Worm (Caenorhabditis elegans) whole organism, early embryonic: ENCODE results near the gene repo-1.

Experiments used
- F13C5.2 ChIP-seq: sonication (generic microtip); optimal IDR thresholded peaks from 2 replicates; lab custom pipeline; 2017; ENCODE audit warnings: mild to moderate bottlenecking, missing genetic modification characterization, inconsistent platforms, missing compliant biosample characterization
- aly-1 ChIP-seq: sonication (generic microtip); optimal IDR thresholded peaks from 2 replicates; lab custom pipeline; 2016; ENCODE audit warnings: missing genetic modification characterization, missing compliant biosample characterization
- ama-1 ChIP-seq: fragments of 150-350 bp; optimal IDR thresholded peaks from 2 replicates; lab custom pipeline; 2014
- ceh-36 ChIP-seq: sonication (generic microtip); optimal IDR thresholded peaks from 2 replicates; lab custom pipeline; 2016; ENCODE audit warnings: missing genetic modification characterization, inconsistent platforms, missing compliant biosample characterization
- ets-7 ChIP-seq: sonication (generic microtip); optimal IDR thresholded peaks from 2 replicates; lab custom pipeline; 2016; ENCODE audit warnings: missing genotype, missing genetic modification characterization, missing compliant biosample characterization
- flt-1 ChIP-seq: fragments of 200-800 bp; sonication (Bioruptor generic); IDR thresholded peaks from 2 replicates; pipeline ENCODE4 v1.3.6; 2022; ENCODE audit warnings: missing genetic modification characterization, missing compliant biosample characterization
- hmbx-1 ChIP-seq: sonication (generic microtip); optimal IDR thresholded peaks from 2 replicates; lab custom pipeline; 2016; ENCODE audit warnings: mild to moderate bottlenecking, missing genetic modification characterization, missing compliant biosample characterization
- hmg-4 ChIP-seq: fragments of 200-800 bp; sonication (Bioruptor generic); optimal IDR thresholded peaks from 2 replicates; lab custom pipeline; 2018; ENCODE audit warnings: mild to moderate bottlenecking, missing genetic modification characterization, missing compliant biosample characterization
- hnd-1 ChIP-seq: sonication (generic microtip); optimal IDR thresholded peaks from 2 replicates; lab custom pipeline; 2016; ENCODE audit warnings: missing genetic modification characterization, missing compliant biosample characterization
- pes-1 ChIP-seq: fragments of 200-800 bp; sonication (Bioruptor generic); IDR thresholded peaks from 2 replicates; pipeline ENCODE4 v1.3.6; 2022; ENCODE audit warnings: missing genetic modification reagents, missing genetic modification characterization, missing compliant biosample characterization
- scrt-1 ChIP-seq: fragments of 200-800 bp; sonication (Bioruptor generic); IDR thresholded peaks from 2 replicates; pipeline ENCODE4 v1.3.6; 2022; ENCODE audit warnings: missing genetic modification characterization, missing compliant biosample characterization
- sea-1 ChIP-seq: fragments of 200-800 bp; sonication (Bioruptor generic); conservative IDR thresholded peaks from 2 replicates; pipeline ENCODE4 v1.3.6; 2022; ENCODE audit warnings: missing genetic modification characterization, missing compliant biosample characterization
- tbx-11 ChIP-seq: fragments of 200-800 bp; sonication (Bioruptor generic); IDR thresholded peaks from 2 replicates; pipeline ENCODE4 v1.3.6; 2022; ENCODE audit warnings: missing genetic modification characterization, missing compliant biosample characterization
- tra-4 ChIP-seq: sonication (generic microtip); optimal IDR thresholded peaks from 2 replicates; lab custom pipeline; 2017; ENCODE audit warnings: missing genetic modification characterization, missing compliant biosample characterization

- TF ChIP-seq ama-1 (lab: Kevin White, UChicago) (no peak), flt-1 (GFP tag; lab: Robert Waterston, UW) (no peak), sea-1 (GFP tag; lab: Robert Waterston, UW) (no peak), tra-4 (tag; lab: Kevin White, UChicago) (no peak), ets-7 (no peak), ceh-36 (tag; lab: Kevin White, UChicago) (no peak), aly-1 (no peak), F13C5.2 (tag; lab: Kevin White, UChicago) (no peak), tbx-11 (GFP tag; lab: Robert Waterston, UW) (no peak), hmg-4 (no peak), hnd-1 (no peak), hmbx-1 (tag; lab: Kevin White, UChicago) (no peak), scrt-1 (no peak), pes-1 (GFP tag; lab: Robert Waterston, UW) (no peak)
Measured at ce11 chrIV:12129204-12129603, 44.9 kb downstream of the repo-1 start, which contains the start of gene lin-24.
